Worm (Caenorhabditis elegans) whole organism, L4 larva: ENCODE measurements around the gene wht-2.

ENCODE experiments used
- F37D6.2 ChIP-seq: sonication (generic microtip); optimal IDR thresholded peaks from 2 replicates; lab custom pipeline; 2016; ENCODE audit warnings: mild to moderate bottlenecking, missing genetic modification characterization, missing compliant biosample characterization
- T20F7.1 ChIP-seq: fragments of 200-800 bp; sonication (Bioruptor generic); optimal IDR thresholded peaks from 2 replicates; lab custom pipeline; 2018; ENCODE audit warnings: mild to moderate bottlenecking, missing genetic modification characterization, missing compliant biosample characterization
- T26A8.4 ChIP-seq: fragments of 200-800 bp; sonication (Bioruptor generic); IDR thresholded peaks from 2 replicates; pipeline ENCODE4 v1.3.6; 2022; ENCODE audit warnings: missing genetic modification characterization, missing compliant biosample characterization
- Y48G9A.11 ChIP-seq: fragments of 200-800 bp; sonication (Bioruptor generic); IDR thresholded peaks from 2 replicates; pipeline ENCODE4 v1.3.6; 2022; ENCODE audit warnings: missing genetic modification reagents, missing genetic modification characterization, missing compliant biosample characterization
- aha-1 ChIP-seq: fragments of 150-350 bp; peaks from one replicate; lab custom pipeline; 2014; ENCODE audit warnings: missing biosample characterization, missing genetic modification characterization
- ama-1 ChIP-seq: fragments of 150-350 bp; optimal IDR thresholded peaks from 2 replicates; lab custom pipeline; 2014; ENCODE audit warnings: inconsistent platforms, mixed read lengths
- ceh-20 ChIP-seq: fragments of 200-800 bp; sonication (Bioruptor generic); IDR thresholded peaks from 2 replicates; pipeline ENCODE4 v1.3.6; 2022; ENCODE audit warnings: missing genetic modification reagents, missing genetic modification characterization, missing compliant biosample characterization
- ceh-28 ChIP-seq: fragments of 150-350 bp; optimal IDR thresholded peaks from 2 replicates; lab custom pipeline; 2014; ENCODE audit warnings: missing biosample characterization, missing genetic modification reagents, missing genetic modification characterization
- ctbp-1 ChIP-seq: fragments of 200-800 bp; sonication (Bioruptor generic); IDR thresholded peaks from 2 replicates; pipeline ENCODE4 v1.3.6; 2022; ENCODE audit warnings: missing genetic modification reagents, missing genetic modification characterization, missing compliant biosample characterization
- daf-16 ChIP-seq, 3 experiments: sonication (generic microtip); optimal IDR thresholded peaks; 2 replicates each; lab custom pipeline; 2016 to 2017; ENCODE audit warnings: missing genetic modification characterization in 3 of 3, missing genetic modification reagents in 3 of 3, mild to moderate bottlenecking in 2 of 3, missing compliant biosample characterization in 2 of 3, missing biosample characterization in 1 of 3, moderate library complexity in 1 of 3
- daf-19 ChIP-seq: fragments of 200-800 bp; sonication (Bioruptor generic); conservative IDR thresholded peaks from 2 replicates; pipeline ENCODE4 v1.3.6; 2022; ENCODE audit warnings: missing genetic modification characterization, missing compliant biosample characterization
- daf-8 ChIP-seq: fragments of 200-800 bp; sonication (Bioruptor generic); IDR thresholded peaks from 2 replicates; pipeline ENCODE4 v1.3.6; 2022; ENCODE audit warnings: missing genetic modification characterization, missing compliant biosample characterization
- dmd-6 ChIP-seq: fragments of 200-800 bp; sonication (Bioruptor generic); IDR thresholded peaks from 2 replicates; pipeline ENCODE4 v1.3.6; 2022; ENCODE audit warnings: missing genetic modification reagents, missing genetic modification characterization, missing compliant biosample characterization
- dpl-1 ChIP-seq: fragments of 150-350 bp; optimal IDR thresholded peaks from 2 replicates; lab custom pipeline; 2014; ENCODE audit warnings: missing biosample characterization, missing genetic modification reagents, missing genetic modification characterization
- dve-1 ChIP-seq: sonication (generic microtip); optimal IDR thresholded peaks from 2 replicates; lab custom pipeline; 2017; ENCODE audit warnings: antibody characterized with exemption, mild to moderate bottlenecking, missing genetic modification characterization, missing compliant biosample characterization; ENCODE audit not compliant: insufficient read depth
- fkh-10 ChIP-seq: fragments of 150-350 bp; optimal IDR thresholded peaks from 2 replicates; lab custom pipeline; 2014; ENCODE audit warnings: missing biosample characterization, missing genetic modification reagents, missing genetic modification characterization
- gei-8 ChIP-seq: fragments of 200-800 bp; sonication (Bioruptor generic); optimal IDR thresholded peaks from 2 replicates; lab custom pipeline; 2018; ENCODE audit warnings: mild to moderate bottlenecking, missing genetic modification characterization, missing compliant biosample characterization
- hif-1 ChIP-seq, 2 experiments: sonication (generic microtip); optimal IDR thresholded peaks; 2 replicates each; lab custom pipeline; 2016 to 2017; ENCODE audit warnings: missing compliant biosample characterization in 2 of 2, missing genetic modification characterization in 2 of 2, missing genetic modification reagents in 2 of 2, missing genotype in 2 of 2, mild to moderate bottlenecking in 1 of 2
- hlh-11 ChIP-seq: fragments of 200-800 bp; sonication (Bioruptor generic); optimal IDR thresholded peaks from 2 replicates; lab custom pipeline; 2018; ENCODE audit warnings: mild to moderate bottlenecking, missing genetic modification characterization, missing compliant biosample characterization
- hlh-30 ChIP-seq: sonication (generic microtip); optimal IDR thresholded peaks from 2 replicates; lab custom pipeline; 2017; ENCODE audit warnings: antibody characterized with exemption, mild to moderate bottlenecking, missing genetic modification characterization, missing compliant biosample characterization; ENCODE audit not compliant: insufficient read depth
- hmg-1.1 ChIP-seq: fragments of 200-800 bp; sonication (Bioruptor generic); IDR thresholded peaks from 2 replicates; pipeline ENCODE4 v1.3.6; 2022; ENCODE audit warnings: missing genetic modification reagents, missing genetic modification characterization, missing compliant biosample characterization
- jun-1 ChIP-seq: fragments of 150-350 bp; optimal IDR thresholded peaks from 2 replicates; lab custom pipeline; 2014; ENCODE audit warnings: missing biosample characterization, missing genetic modification reagents, missing genetic modification characterization
- lin-13 ChIP-seq: fragments of 150-350 bp; optimal IDR thresholded peaks from 2 replicates; lab custom pipeline; 2014; ENCODE audit warnings: missing biosample characterization, missing genetic modification reagents, missing genetic modification characterization
- lin-15B ChIP-seq: fragments of 150-350 bp; sonication (generic microtip); optimal IDR thresholded peaks from 3 replicates; lab custom pipeline; 2014; ENCODE audit warnings: missing biosample characterization, missing genetic modification characterization
- lin-38 ChIP-seq: fragments of 200-800 bp; sonication (Bioruptor generic); IDR thresholded peaks from 2 replicates; pipeline ENCODE4 v1.3.6; 2022; ENCODE audit warnings: missing genetic modification reagents, missing genetic modification characterization, missing compliant biosample characterization
- lsy-2 ChIP-seq, 2 experiments: fragments of 150-350 bp in 1 of 2; sonication (generic microtip) in 1 of 2; optimal IDR thresholded peaks; 2 replicates each; lab custom pipeline; 2014 to 2017; ENCODE audit warnings: missing biosample characterization in 2 of 2, missing genetic modification characterization in 2 of 2
- madf-9 ChIP-seq: fragments of 200-800 bp; sonication (Bioruptor generic); conservative IDR thresholded peaks from 2 replicates; pipeline ENCODE4 v1.3.6; 2022; ENCODE audit warnings: missing genetic modification reagents, missing genetic modification characterization, missing compliant biosample characterization
- mdl-1 ChIP-seq, 2 experiments: fragments of 150-350 bp in 1 of 2; sonication (generic microtip) in 1 of 2; optimal IDR thresholded peaks; 2 replicates each; lab custom pipeline; 2014 to 2017; ENCODE audit warnings: missing biosample characterization in 2 of 2, missing genetic modification characterization in 2 of 2
- mep-1 ChIP-seq: fragments of 150-350 bp; sonication (generic microtip); optimal IDR thresholded peaks from 3 replicates; lab custom pipeline; 2014; ENCODE audit warnings: missing biosample characterization, missing genetic modification characterization
- mes-2 ChIP-seq: sonication (generic microtip); optimal IDR thresholded peaks from 2 replicates; lab custom pipeline; 2016; ENCODE audit warnings: missing genotype, mild to moderate bottlenecking, missing genetic modification characterization, missing compliant biosample characterization; ENCODE audit not compliant: poor library complexity, severe bottlenecking
- mxl-2 ChIP-seq: fragments of 200-800 bp; sonication (Bioruptor generic); conservative IDR thresholded peaks from 2 replicates; pipeline ENCODE4 v1.3.6; 2022; ENCODE audit warnings: missing genetic modification reagents, missing genetic modification characterization, missing compliant biosample characterization
- nhr-10 ChIP-seq: fragments of 150-350 bp; optimal IDR thresholded peaks from 2 replicates; lab custom pipeline; 2014; ENCODE audit warnings: missing biosample characterization, missing genetic modification characterization
- nhr-102 ChIP-seq: sonication (generic microtip); optimal IDR thresholded peaks from 2 replicates; lab custom pipeline; 2016; ENCODE audit warnings: mild to moderate bottlenecking, missing genetic modification characterization, moderate library complexity, missing compliant biosample characterization
- nhr-237 ChIP-seq: sonication (generic microtip); optimal IDR thresholded peaks from 2 replicates; lab custom pipeline; 2017; ENCODE audit warnings: missing biosample characterization, missing genetic modification characterization
- nhr-28 ChIP-seq: fragments of 150-350 bp; optimal IDR thresholded peaks from 2 replicates; lab custom pipeline; 2014; ENCODE audit warnings: missing biosample characterization, missing genetic modification characterization
- nhr-41 ChIP-seq: fragments of 200-800 bp; sonication (Bioruptor generic); IDR thresholded peaks from 2 replicates; pipeline ENCODE4 v1.3.6; 2022; ENCODE audit warnings: missing genetic modification reagents, missing genetic modification characterization, missing compliant biosample characterization
- nhr-42 ChIP-seq: fragments of 200-800 bp; sonication (Bioruptor generic); IDR thresholded peaks from 2 replicates; pipeline ENCODE4 v1.3.6; 2022; ENCODE audit warnings: missing genetic modification characterization, missing compliant biosample characterization
- nhr-48 ChIP-seq: sonication (generic microtip); optimal IDR thresholded peaks from 2 replicates; lab custom pipeline; 2016; ENCODE audit warnings: mild to moderate bottlenecking, missing genetic modification characterization, missing compliant biosample characterization
- php-3 ChIP-seq: fragments of 200-800 bp; sonication (Bioruptor generic); IDR thresholded peaks from 2 replicates; pipeline ENCODE4 v1.3.6; 2022; ENCODE audit warnings: missing genetic modification reagents, missing genetic modification characterization, missing compliant biosample characterization
- rbr-2 ChIP-seq: sonication (generic microtip); optimal IDR thresholded peaks from 2 replicates; lab custom pipeline; 2016; ENCODE audit warnings: missing genotype, missing genetic modification characterization, missing compliant biosample characterization
- saeg-2 ChIP-seq: fragments of 200-800 bp; sonication (Bioruptor generic); IDR thresholded peaks from 2 replicates; pipeline ENCODE4 v1.3.6; 2022; ENCODE audit warnings: missing genetic modification reagents, missing genetic modification characterization, missing compliant biosample characterization
- spr-1 ChIP-seq: sonication (generic microtip); optimal IDR thresholded peaks from 2 replicates; lab custom pipeline; 2016; ENCODE audit warnings: mild to moderate bottlenecking, missing genetic modification characterization, missing compliant biosample characterization
- unc-62 ChIP-seq, 3 experiments: fragments of 150-350 bp in 1 of 3; sonication (generic microtip); optimal IDR thresholded peaks in 2 of 3; peaks in 1 of 3; 1 replicate in 1 of 3; 2 replicates in 2 of 3; lab custom pipeline; 2014 to 2017; ENCODE audit warnings: missing biosample characterization in 3 of 3, missing genetic modification characterization in 3 of 3, missing genetic modification reagents in 3 of 3, missing genotype in 1 of 3
- vab-7 ChIP-seq: fragments of 200-800 bp; sonication (Bioruptor generic); IDR thresholded peaks from 2 replicates; pipeline ENCODE4 v1.3.6; 2022; ENCODE audit warnings: missing genetic modification reagents, missing genetic modification characterization, missing compliant biosample characterization
- zag-1 ChIP-seq: fragments of 150-350 bp; optimal IDR thresholded peaks from 2 replicates; lab custom pipeline; 2014; ENCODE audit warnings: missing biosample characterization, missing genetic modification characterization
- zfp-2 ChIP-seq: sonication (generic microtip); optimal IDR thresholded peaks from 2 replicates; lab custom pipeline; 2016; ENCODE audit warnings: mild to moderate bottlenecking, missing genetic modification characterization, missing compliant biosample characterization
- zip-11 ChIP-seq: fragments of 200-800 bp; sonication (Bioruptor generic); IDR thresholded peaks from 2 replicates; pipeline ENCODE4 v1.3.6; 2022; ENCODE audit warnings: missing genetic modification characterization, missing compliant biosample characterization
- ztf-7 ChIP-seq: fragments of 150-350 bp; optimal IDR thresholded peaks from 2 replicates; lab custom pipeline; 2014; ENCODE audit warnings: missing biosample characterization, missing genetic modification characterization

The wht-2 gene

ce11 chrIV:11522225-11522952, 52.2 kb downstream of the wht-2 start:
- TF ChIP-seq ztf-7 (tag; lab: Kevin White, UChicago), result peak; percentile 18
- no peak for TF ChIP-seq ctbp-1 (GFP tag; lab: Robert Waterston, UW)
- TF ChIP-seq nhr-48, result peak; percentile 77
- peak; percentile 88 for TF ChIP-seq T20F7.1 (GFP tag; lab: Kevin White, UChicago)
- TF ChIP-seq rbr-2, result peak; percentile 62
- peak; percentile 77 for TF ChIP-seq Y48G9A.11 (GFP tag; lab: Robert Waterston, UW)
- TF ChIP-seq fkh-10 (GFP tag; lab: Kevin White, UChicago), result peak; percentile 13
- peak; percentile 96 for TF ChIP-seq aha-1 (tag; lab: Kevin White, UChicago)
- TF ChIP-seq mep-1 (tag; lab: Kevin White, UChicago), result peak; percentile 94
- TF ChIP-seq hlh-30 (tag; lab: Kevin White, UChicago), result peak; percentile 78
- 0 out of 2 replicates have a peak, but pooled peaks have one; percentile 15 for TF ChIP-seq daf-19
- no peak for TF ChIP-seq nhr-41 (GFP tag; lab: Robert Waterston, UW)
- TF ChIP-seq dmd-6 (GFP tag; lab: Robert Waterston, UW), result peak; percentile 46; the same call in 1 of the 2 replicates
- no peak for TF ChIP-seq zip-11 (GFP tag; lab: Robert Waterston, UW)
- TF ChIP-seq hmg-1.1 (GFP tag; lab: Robert Waterston, UW), result peak; percentile 43
- TF ChIP-seq nhr-102 (tag; lab: Kevin White, UChicago), result peak; percentile 61
- peak in 1 of 2 experiments; percentile 65 for TF ChIP-seq mdl-1 (tag; optimal IDR thresholded peaks at IDR 0.05; lab: Kevin White, UChicago)
- no peak for TF ChIP-seq zfp-2 (tag; lab: Kevin White, UChicago)
- TF ChIP-seq mes-2, result peak; percentile 67
- TF ChIP-seq unc-62 (GFP tag; optimal IDR thresholded peaks at IDR 0.05 in 1 of 2; lab: Kevin White, UChicago), result peak in 1 of 2 experiments; percentile 97
- TF ChIP-seq unc-62 (tag; optimal IDR thresholded peaks at IDR 0.05; lab: Kevin White, UChicago), result no peak
- TF ChIP-seq lin-38, result peak; percentile 18
- TF ChIP-seq gei-8 (GFP tag; lab: Kevin White, UChicago), result no peak
- no peak for TF ChIP-seq nhr-10 (tag; lab: Kevin White, UChicago)
- no peak for TF ChIP-seq zag-1 (tag; lab: Kevin White, UChicago)
- TF ChIP-seq ama-1 (lab: Kevin White, UChicago), result peak; percentile 13
- no peak for TF ChIP-seq vab-7 (GFP tag; lab: Robert Waterston, UW)
- no peak for TF ChIP-seq php-3
- no peak for TF ChIP-seq madf-9 (GFP tag; lab: Robert Waterston, UW)
- peak; percentile 80 for TF ChIP-seq dve-1 (tag; lab: Kevin White, UChicago)
- no peak for TF ChIP-seq nhr-237
- peak; percentile 39 for TF ChIP-seq dpl-1 (GFP tag; lab: Kevin White, UChicago)
- TF ChIP-seq hif-1 (tag; optimal IDR thresholded peaks at IDR 0.05; lab: Kevin White, UChicago), result peak in 1 of 2 experiments; percentile 28
- peak; percentile 35 to 72 for TF ChIP-seq lsy-2 (tag; optimal IDR thresholded peaks at IDR 0.05; lab: Kevin White, UChicago)
- TF ChIP-seq lin-13, result peak; percentile 31
- no peak; the same call in 1 of the 2 replicates for TF ChIP-seq ceh-20
- TF ChIP-seq hlh-11 (tag; lab: Kevin White, UChicago), result peak; percentile 84
- no peak for TF ChIP-seq daf-16 (GFP tag; optimal IDR thresholded peaks at IDR 0.05; lab: Kevin White, UChicago)
- TF ChIP-seq daf-16 (tag; optimal IDR thresholded peaks at IDR 0.05; lab: Kevin White, UChicago), result peak; percentile 58
- TF ChIP-seq nhr-28 (tag; lab: Kevin White, UChicago), result peak; percentile 83
- peak; percentile 49 for TF ChIP-seq ceh-28
- TF ChIP-seq jun-1 (tag; lab: Kevin White, UChicago), result peak; percentile 43
- TF ChIP-seq spr-1 (tag; lab: Kevin White, UChicago), result no peak
- TF ChIP-seq mxl-2 (GFP tag; lab: Robert Waterston, UW), result no peak
- TF ChIP-seq nhr-42 (GFP tag; lab: Robert Waterston, UW), result peak; percentile 64; the same call in 1 of the 2 replicates
- peak; percentile 20 for TF ChIP-seq F37D6.2 (tag; lab: Kevin White, UChicago)
- no peak for TF ChIP-seq lin-15B (tag; lab: Kevin White, UChicago)
- 0 out of 2 replicates have a peak, but pooled peaks have one; percentile 21 for TF ChIP-seq saeg-2 (GFP tag; lab: Robert Waterston, UW)
- TF ChIP-seq daf-8, result no peak
- peak; percentile 62 for TF ChIP-seq T26A8.4
